Fruit fly (Drosophila melanogaster): Measurements from ENCODE around the gene CG33235.

Gene CG33235

DNA sequence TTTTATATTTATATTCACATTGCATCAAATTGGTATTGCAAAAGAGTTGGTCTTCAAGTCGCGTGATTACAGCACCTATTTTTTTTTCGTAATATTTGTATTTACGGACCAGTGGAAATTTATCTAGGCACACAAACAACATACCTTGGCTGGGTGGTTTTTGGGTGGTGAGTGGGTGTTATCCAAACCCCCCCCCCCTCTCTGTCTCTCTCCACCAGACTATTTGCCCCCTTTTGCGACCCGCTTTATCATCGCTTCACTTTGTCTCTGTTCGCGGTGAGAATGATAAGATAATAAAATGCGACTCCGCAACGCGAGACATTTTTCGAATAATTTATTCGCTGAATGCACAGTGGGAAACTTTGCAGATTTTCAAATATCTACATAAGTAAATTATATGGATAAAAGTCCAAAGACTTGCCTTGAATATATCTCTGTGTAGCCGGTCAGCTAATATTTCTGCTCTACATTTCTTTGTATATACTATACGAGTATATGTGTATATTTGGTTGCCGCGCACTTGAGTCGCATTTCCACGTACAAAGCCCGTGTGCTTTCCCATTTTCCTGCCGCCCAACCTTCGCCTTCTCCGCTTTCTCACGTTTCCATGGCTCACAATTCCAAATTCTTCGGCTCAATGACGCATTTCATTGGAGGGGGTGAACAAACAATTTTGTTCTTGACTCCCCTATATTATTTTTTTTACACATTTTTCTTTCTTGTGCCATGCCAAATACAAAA lies 10.0 kb upstream of the CG33235 start:
- TF ChIP-seq noc (tag; optimal IDR thresholded peaks at IDR 0.05) = peak; percentile 23

DNA sequence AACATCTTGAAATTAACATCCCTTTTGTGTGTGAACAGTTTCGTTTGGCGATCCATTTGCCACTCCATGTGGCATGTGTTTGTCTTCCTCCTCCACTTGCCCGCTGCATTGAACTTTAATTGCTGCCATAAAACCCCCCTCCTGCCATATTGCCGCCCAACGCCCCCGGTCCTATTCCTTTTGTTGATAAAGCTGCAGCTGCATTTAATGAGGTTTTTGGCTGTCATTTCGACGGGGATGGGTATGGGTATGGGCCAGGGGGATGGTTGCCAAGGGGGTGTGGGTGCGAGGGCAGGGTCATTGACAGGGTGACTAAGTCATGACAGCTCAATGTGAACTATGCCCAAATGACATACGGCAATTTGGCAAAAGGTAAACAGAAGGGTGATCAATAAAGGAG lies 8.9 kb upstream of the CG33235 start:
- no peak for TF ChIP-seq noc (tag; optimal IDR thresholded peaks at IDR 0.05)

DNA sequence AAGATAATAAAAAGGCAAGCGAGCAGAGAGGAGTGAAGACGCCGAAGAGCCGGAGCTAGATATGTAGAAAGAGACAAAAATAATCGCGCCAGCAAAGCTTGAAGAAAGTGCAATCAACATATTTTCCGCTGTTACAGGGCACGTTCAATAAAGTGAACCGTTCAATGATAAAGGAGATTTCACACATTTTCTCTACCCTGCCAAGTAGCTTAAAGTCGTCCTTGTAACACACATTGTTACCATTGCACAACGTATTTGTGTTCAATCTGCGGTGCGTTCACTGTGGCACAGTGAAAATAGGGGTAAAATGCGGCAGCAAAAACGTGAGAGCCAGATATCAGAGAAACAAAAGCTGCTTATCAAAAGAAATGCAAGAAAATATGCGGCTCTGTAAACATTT lies 8.1 kb upstream of the CG33235 start:
- TF ChIP-seq noc (tag; optimal IDR thresholded peaks at IDR 0.05) = no peak

DNA sequence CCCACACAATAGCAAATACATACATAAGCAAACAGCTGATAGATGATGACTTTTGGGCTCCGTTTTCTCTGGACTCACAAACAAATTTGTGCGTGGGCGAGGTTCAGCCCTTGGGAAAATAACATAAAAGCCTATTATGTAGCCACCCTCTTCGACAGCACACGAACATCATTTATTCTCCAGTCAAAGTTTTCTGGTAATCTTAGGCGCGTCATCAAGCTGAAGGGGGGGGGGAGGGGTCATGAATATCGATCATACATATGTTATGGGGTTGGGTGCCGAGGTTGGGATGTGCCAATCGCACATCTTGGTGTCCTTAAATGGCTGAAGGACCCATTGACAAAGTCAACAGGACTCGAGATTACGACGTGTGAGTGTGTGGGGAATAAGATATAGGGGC lies 6.8 kb upstream of the CG33235 start:
- TF ChIP-seq noc (tag; optimal IDR thresholded peaks at IDR 0.05) = no peak

DNA sequence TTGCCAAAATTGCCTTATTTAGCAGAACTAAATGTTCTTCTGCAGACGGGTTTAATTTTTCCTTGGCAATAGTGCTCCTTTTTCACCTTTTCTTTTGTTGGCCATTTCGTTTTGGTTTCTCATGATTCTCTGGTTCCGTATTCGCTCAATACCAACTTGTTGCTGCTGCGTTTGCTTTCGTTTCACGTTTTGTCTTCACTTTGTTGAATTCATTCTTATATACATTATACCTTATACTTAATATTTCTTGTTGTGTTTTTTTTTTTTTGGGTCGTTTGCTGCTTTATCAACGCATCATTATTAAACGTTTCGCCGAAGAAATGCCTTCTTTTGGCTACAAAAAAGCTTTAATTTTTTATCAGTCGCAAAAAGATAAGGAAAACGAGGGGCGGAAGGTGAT lies 4.9 kb upstream of the CG33235 start:
- TF ChIP-seq noc (tag; optimal IDR thresholded peaks at IDR 0.05) = no peak

DNA sequence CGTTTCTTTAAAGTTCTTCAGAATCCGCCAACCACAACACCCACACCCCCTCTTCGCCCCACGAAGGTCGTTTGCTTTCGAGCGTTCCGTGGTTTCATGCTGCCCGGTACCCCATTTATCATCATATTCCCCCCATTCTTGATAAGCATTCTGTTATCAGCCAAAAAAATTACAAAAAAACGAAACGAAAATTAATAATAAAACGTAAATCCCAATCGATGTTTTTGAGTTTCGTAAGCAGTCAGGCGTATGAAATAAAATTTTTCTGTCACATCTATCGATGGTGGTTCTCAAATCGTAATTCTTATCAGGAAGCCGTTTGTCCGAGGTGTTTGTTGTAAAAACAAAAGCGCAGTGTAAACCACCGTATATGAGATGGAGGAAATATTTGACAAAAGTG lies 4.1 kb upstream of the CG33235 start:
- TF ChIP-seq noc (tag; optimal IDR thresholded peaks at IDR 0.05) = peak; percentile 53

DNA sequence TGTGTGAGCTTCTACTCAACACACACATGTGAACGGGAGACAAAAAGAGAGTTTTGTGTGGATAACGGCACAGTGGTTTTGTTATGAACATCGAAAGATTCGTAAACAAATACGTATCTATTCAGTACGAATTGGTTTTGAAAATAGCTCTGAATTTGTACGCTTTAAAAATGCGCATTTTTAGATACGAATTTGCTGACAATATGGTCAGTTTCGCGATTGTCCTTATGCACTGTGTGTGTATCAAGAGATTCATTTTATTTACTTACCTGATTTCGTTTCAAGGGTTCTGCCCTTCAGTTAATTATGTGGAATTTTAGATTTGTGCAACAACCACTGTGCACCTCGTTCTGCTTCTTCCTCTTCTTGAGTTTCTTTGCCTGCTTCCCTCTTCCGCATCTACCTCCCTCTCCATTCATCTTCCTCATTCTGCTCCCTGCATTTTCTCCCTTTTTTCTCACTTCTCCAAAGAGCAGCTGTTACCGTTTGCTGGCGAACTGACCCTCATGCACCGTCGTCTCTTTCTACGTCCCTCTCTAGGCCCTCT lies 3.4 kb upstream of the CG33235 start:
- TF ChIP-seq noc (tag; optimal IDR thresholded peaks at IDR 0.05) = peak; percentile 23

DNA sequence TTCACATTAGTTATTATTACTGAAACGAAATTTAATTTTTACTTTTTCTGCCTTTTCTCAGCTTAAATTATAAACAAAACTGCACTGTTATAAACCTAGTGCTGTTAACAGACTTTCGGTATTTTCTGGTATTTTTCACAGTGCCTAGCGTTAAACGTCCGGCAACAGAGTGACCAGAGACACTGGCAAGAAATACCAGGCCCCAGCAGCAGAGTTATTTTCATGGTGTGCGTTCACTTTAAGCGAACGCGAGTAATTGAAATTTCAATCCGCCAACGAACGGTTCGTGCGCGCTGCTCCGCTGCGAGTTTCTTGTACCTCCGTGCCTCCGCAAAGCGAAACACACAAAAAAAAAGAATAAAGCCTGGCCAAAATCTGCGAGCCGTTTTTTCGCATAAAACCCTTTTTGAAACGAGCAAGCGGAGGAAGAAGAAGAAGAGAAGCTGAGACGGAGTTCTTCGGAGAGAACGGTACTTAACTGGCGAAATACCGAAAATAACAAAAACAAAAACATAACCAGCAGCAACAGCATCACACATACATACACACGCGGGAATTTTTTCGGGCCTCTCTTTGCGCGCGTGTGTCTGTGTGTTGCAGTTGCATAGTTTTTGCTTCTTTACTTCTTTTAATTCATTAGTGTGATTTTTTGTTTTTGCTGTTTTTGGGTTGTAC lies 1.7 kb upstream of the CG33235 start, which contains the start of gene Drak:
Drak (plus strand) TSS at position 220 of the 675 bp plus-strand sequence.
- peak; percentile 5 for TF ChIP-seq noc (tag; optimal IDR thresholded peaks at IDR 0.05)

DNA sequence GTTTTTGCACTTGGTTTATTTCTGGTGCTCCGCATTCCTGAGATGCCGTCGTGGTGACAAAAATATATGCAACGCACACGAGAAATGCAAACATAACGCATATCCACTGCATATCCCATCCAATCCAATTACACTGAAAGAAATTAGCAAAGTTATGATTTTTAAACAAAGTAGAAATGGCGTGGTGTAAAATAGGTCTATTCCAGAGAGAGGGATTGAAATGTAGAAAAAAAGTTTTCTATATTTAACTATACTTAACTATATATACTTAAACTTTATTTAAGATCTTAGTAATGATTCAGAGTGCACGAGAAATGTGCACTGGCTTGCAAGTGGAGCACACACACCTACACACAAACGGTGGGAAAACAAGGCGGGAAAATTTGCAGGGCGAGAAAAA lies 832 bp upstream of the CG33235 start:
- TF ChIP-seq noc (tag; optimal IDR thresholded peaks at IDR 0.05) = no peak

DNA sequence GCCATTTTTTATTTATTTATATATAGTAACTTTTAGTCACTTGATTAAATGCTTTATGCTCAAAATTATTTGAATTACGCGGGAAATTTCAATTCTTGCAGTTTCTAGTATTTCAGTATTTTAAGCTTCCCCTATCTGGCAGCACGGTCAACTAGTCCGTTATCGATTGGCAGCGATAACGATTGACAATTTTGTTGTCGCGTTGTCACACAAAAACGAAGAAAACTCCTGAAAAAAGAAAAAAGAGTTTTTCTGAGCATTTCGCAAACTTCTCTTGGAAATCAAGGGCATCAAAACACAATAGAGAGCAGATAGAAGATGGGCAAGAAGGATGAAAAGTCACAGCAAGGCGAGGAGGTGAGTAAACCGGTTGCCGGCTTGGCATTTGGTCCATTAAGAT lies 6.3 kb downstream of the CG33235 start, which contains the start of gene Spase25:
Spase25 (plus strand) TSS at position 176 of the 400 bp plus-strand sequence.
- no peak for TF ChIP-seq noc (tag; optimal IDR thresholded peaks at IDR 0.05)

DNA sequence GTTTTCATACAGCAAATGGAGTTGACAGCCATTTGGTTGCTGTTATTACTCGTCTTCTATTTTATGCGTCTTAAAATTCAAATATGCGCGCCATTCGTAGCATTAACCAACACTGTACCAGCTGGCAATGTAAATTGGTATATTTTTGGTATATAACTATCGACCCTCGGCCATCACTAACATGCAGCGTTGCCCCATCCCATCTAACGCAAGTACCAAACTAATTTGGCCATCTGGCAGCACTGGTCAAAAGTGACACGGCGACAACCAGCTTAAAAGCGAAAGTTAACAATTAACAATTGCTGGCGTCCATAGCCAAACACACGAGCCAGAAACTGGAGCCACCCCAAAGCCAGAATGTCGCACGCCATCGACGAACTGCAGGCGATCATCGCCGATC lies 8.1 kb downstream of the CG33235 start, which contains the start of gene Uba5:
Uba5 (plus strand) TSS at position 222 of the 400 bp plus-strand sequence.
- no peak for TF ChIP-seq noc (tag; optimal IDR thresholded peaks at IDR 0.05)

DNA sequence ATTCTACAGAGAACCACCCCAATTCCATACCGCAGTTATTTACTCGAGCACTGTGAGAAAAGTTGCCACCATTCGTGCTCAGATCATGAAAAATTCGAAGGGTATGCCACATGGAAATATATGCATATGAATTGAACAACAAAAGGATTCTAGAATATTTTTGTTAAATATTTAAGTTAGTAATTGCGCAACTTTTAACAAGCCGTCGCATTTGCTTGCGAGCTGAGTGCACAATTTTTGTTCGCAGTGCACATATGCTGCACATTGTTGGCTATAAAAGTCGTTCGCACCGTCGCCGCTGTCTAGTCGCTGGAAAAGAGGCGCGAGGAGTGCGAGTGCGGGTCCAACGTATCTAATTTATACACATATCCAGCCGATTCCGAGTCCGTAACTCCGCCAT lies 14.6 kb downstream of the CG33235 start, which contains the start of gene Cyp4g15:
Cyp4g15 (plus strand) TSS at position 301 of the 400 bp plus-strand sequence.
- TF ChIP-seq noc (tag; optimal IDR thresholded peaks at IDR 0.05) = no peak

DNA sequence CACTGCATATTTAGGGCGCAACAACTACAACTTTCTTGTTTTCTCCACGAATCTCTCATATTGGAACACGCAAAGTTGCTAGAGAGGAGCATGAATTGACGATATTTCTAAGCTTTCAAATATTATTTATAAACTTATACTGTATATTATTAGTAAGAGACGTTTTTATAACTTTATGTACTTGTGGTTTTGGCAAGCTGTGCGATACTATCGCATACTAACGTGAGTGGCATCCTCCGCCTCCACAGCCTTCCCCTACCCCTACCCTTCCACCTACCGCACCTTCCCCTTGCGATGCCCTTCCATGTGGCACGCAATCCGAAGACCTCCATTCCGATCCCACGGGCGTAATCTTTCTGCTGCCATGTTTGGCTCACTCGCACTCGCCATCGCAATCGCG lies 23.1 kb downstream of the CG33235 start:
- no peak for TF ChIP-seq noc (tag; optimal IDR thresholded peaks at IDR 0.05)

DNA sequence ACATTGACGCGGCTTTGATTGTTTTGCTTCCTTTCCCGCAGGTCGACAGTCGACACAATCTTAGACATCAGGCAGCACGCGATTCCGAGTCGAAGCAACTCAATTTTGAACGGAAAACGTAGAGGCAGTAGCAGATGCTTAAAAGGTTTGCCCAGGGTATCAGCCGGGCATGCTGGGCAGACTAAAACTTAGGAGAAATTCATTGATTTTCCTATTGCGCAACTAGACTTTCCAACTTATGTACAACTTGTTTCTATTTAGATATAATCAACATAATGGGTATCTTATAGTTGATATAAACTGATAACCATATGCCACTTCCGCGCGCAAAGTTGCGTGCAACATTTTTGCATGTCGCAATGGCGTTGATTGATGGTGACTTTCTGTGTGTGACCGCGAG lies 24.6 kb downstream of the CG33235 start:
- no peak for TF ChIP-seq noc (tag; optimal IDR thresholded peaks at IDR 0.05)

DNA sequence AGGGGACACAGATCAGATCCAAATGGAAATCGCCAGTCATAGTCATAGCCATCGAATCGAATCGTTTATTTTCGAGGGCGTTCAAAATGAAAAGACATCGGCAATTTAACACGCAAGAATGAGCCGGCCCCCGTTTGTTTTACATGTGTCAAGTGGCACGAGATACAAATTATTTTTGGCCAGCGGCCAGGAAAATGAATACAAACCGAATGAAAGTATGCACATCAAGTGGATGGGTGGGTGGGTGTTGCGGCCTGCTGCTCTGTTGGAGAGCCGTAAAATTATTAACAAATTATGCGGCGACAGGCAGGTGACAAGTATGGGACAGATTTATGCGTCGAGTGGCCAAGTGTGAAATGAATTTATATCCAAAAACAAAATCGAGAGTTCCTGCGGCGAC lies 27.3 kb downstream of the CG33235 start:
- no peak for TF ChIP-seq noc (tag; optimal IDR thresholded peaks at IDR 0.05)

DNA sequence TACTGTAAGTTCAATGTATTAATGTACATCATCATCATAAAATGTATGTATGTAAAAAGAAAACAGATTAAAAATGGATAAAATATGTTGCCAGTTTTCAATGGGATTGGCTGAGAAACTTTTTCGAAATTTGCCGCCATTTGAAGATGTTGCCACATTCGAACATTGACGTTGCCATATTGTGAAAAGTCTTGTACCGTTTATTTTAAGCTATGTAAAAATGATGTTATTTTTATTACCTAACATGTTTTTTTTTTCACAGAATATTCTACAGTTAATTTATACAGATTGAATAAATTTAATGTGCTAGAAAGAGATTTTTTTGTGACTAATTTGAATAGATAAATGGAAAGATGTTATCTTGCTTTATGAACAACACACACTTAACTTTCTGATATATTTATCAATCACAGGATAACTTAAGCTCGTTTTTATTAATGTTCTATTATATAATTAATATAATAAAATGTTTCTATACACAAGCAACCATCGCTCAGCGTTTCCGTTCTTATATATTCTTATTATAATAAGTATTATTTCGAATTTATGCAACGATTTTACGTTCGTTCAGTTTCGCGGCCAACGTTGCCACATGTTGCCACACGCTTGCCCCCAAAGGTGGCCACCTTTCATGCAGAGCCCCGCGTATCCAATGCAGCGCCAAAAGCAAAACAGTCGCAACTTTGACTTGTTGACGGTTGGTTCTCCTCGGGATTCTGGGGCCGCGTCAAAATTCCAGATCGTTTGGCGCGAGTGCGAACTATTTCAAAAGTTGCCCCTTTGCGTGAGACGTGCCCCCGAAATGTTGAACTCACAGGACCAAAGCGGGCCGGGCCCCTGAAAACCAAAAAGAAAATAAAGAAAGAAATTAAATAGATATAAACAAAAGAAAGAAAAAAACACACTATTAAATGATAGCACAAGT lies 32.2 kb downstream of the CG33235 start, which contains the start of gene CG43155:
CG43155 (plus strand) TSS at position 875 of the 925 bp plus-strand sequence.
- no peak for TF ChIP-seq noc (tag; optimal IDR thresholded peaks at IDR 0.05)
